Worm (Caenorhabditis elegans): ENCODE measurements around the gene T28C6.7.

ce11 chrIV:8886228-8886627 is 58.6 kb downstream of the T28C6.7 start, which contains the start of gene C09G9.5:
- TF ChIP-seq ceh-28 (tag; optimal IDR thresholded peaks at IDR 0.05) (no peak), nhr-28 (tag; optimal IDR thresholded peaks at IDR 0.05) (no peak), pha-4 (tag; optimal IDR thresholded peaks at IDR 0.05) (no peak), nhr-67 (tag; optimal IDR thresholded peaks at IDR 0.05) (no peak)
